Worm (Caenorhabditis elegans): ENCODE measurements around the gene pigq-1.
"Not testable (repeated sequence)": the region's sequence is repeated elsewhere in the genome, so short reads cannot be mapped to it uniquely, and the experiment has no call there.

pigq-1 gene

DNA sequence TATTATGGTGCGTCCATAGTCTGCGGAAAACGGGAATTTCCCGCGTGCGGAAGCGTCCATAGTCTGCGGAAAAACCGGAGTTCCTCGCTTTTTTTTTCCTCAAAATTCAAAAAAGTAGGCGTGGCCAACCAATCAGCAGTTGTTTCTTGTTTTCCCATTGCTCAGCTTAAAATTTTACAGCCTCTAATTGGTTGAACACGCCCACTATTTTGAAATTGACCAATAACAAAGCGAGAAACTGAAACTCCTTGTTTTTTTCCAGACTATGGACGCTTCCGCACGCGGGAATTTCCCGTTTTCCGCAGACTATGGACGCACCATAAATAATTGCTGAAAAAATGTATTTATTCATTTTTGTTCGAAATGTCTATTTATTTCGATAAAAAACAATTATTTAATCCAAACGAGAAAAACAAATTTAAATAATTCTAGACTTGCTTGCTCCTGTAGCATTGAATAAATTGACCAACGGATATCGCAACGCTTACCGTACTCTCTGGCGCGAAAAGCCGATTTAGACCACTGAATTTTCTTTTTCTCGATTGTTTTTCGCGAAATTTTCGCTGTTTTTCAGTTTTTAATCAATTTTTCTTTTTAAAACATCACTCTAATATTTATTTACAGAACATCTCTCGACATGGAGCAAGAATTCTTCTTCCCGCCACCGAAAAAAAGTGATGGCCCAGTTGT, 7.5 kb upstream of the pigq-1 start, which contains the start of gene C08F8.3:
C08F8.3 (plus strand) TSS at position 620 of the 690 bp plus-strand sequence.
- not testable (repeated sequence) for TF ChIP-seq unc-62 (GFP tag; optimal IDR thresholded peaks at IDR 0.05)

DNA sequence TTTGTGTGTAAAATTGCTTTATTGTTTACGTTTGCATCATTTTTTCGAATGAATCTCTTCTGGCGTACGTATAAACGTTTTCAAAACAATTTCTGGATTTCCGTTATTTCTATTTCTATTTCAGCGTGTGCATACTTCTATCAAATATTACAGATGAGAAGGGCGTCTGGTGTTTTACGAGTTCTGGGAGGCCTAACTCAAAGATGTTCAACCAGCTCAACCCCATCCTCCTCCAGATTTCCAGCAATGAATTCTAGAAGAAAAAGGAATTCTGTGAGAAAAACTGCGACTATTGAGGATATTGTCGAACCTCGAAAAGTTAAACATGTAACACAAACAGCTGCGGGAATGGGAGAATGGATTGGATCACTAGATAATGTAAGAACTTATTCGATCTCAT, 3.8 kb upstream of the pigq-1 start, which contains the start of gene C08F8.2:
C08F8.2 (plus strand) TSS at position 154 of the 400 bp plus-strand sequence.
- no peak for TF ChIP-seq unc-62 (GFP tag; optimal IDR thresholded peaks at IDR 0.05)

DNA sequence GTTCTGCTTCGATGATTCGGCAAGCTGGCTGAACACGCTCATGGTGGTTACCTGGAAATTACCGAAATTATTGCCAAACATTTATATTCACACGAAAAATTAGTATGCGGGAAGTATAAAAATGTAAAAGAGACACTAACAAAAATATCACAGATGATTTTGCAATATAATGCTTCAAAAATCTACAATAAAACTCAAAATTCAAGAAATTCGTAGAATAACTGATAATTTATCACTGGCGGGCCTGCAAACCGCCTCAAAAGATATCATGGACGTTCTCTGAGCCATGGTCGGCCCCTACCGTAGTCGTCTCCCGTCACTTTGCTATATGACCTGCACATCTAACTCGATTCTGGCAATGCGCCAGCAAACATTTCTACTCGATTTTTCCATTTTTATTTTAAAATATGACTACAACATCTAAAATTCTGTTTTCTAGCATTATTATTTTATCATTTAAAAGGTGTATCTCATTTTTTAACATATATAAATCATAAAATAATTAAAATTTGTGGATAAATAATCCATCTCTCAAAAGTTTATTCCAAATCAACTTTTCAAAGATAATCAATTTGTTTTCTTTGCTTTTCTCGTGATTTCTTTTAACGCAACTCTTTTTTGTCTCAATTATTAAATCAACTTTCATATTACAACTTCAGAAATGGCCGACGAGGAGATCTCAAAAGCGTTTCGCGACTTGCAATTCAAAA, 2.6 kb upstream of the pigq-1 start, which contains the start of the genes F01G4.6 and pfd-1:
F01G4.6 (minus strand) TSS at position 51 of the 710 bp plus-strand sequence.
pfd-1 (plus strand) TSS at position 660 of the 710 bp plus-strand sequence.
- TF ChIP-seq unc-62 (GFP tag; optimal IDR thresholded peaks at IDR 0.05) = peak; percentile 13

DNA sequence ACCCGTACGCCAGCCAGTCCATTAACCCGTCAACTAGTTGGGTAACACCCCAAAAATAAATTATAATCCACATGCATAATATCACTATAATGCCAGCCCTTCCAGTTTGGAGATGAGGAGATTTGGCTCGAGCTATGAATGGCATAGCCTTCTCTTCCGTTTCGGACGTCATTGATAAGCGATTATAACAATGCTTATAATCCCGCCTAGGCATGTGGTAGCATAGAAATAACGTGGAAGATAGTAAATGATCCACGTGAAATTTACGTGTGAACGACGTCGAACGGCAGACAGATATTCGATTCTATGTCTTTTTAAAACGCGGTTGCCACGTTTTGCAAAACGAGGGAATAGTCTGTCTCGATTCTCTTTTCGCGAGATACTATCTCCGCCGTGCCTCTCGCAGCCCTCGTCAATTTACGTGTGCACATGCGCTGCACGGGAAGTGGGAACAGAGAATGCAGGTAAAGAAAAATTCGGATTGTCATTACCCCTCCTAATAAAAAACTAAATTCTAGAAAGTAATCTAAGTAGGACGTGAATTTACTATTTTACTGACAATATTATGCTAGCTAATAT, 1.8 kb upstream of the pigq-1 start:
- no peak for TF ChIP-seq unc-62 (GFP tag; optimal IDR thresholded peaks at IDR 0.05)

DNA sequence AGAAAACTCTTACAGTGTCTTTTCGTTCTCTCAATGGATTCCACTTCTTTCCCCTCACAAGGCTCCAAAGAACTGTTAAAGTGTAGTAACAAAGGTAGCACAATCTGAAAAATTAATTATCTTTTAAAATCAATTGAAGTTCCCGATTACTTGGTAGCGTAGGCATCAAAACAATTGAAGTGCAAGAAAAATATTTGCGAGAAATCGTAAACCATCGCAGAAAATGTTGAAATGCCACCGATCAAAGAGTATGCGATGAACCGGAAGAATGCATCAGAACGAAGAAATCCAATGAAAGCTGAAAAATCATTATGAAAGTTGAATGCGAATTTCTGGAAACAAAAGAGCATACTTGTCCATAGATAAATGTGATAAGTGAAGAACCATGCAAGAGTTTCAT, 555 bp downstream of the pigq-1 start:
- TF ChIP-seq unc-62 (GFP tag; optimal IDR thresholded peaks at IDR 0.05) = no peak

DNA sequence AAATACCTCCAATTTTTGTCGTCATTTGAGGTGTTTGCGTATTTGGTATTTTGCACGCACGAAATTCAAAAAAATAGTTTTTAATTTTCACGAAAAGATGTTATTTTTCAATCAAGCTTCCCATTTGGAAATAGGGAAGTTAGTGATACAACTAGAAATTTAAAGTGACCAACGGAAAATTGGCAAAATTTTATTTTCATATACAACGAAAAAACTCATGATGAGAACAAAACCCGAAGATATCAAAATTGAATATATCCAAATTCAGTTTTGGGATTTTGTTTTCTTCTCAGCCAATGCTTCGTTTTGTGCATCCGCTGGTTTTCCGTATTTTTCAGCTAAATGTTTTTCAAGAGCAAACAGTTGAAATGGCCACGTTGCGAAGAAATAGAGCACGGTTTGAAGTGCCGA, 1.1 kb downstream of the pigq-1 start:
- no peak for TF ChIP-seq unc-62 (GFP tag; optimal IDR thresholded peaks at IDR 0.05)

DNA sequence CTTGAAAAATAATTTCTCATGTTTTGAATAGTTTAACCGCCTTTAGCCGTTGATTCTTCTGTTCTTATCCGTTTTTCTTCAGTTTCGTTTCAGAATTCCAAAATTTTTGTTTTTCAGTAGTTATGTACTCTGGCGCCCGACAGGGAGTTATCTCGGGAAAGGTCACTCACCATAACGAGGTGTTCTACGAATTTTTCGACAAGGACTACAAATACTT, 3.9 kb downstream of the pigq-1 start, which contains the start of gene F01G4.4:
F01G4.4 (plus strand) TSS at position 118 of the 217 bp plus-strand sequence.
- TF ChIP-seq unc-62 (GFP tag; optimal IDR thresholded peaks at IDR 0.05) = no peak

DNA sequence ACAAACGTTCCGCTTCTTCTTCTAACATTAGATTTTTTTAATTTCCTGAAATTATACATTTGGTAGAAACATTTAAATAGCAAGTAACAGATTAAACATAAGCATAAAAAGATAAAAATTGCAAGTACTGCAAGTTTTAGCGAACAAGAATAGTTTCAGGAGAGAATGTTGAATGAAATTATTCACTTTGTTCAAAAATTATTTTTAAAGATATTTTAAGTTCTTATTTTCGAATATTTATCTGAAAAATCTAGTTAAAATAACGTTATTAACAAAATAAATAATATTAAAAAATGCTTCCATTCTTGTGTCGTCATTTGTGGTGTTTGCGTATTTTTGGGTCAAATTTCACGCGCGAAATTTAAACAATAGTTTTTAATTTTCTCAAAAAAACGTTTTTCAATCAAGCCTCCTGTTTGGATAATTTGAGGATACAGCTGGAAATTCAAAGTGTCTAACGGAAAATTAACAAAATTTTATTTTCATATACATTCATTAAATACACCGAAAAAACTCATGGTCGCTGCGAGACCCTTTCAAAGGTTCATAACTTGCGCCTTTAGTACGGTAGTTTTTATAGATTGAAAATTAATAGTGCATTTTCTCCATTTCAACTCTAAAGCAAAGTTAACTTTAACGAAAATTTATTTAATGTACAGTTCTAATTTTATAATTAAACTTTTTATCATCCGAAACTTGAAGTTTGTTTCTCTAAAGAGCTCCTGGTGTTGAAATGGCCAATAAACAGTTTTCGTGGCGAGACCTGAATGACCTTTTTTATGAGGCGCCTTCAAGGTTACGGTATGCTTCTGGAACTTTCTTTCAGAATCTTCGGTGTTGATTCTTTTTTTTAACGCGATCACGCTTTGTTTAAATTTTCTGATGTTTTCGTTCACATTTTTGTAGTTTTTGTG, 4.5 kb downstream of the pigq-1 start, which contains the start of gene skih-2:
skih-2 (minus strand) TSS at position 51 of the 914 bp plus-strand sequence.
- no peak for TF ChIP-seq unc-62 (GFP tag; optimal IDR thresholded peaks at IDR 0.05)

DNA sequence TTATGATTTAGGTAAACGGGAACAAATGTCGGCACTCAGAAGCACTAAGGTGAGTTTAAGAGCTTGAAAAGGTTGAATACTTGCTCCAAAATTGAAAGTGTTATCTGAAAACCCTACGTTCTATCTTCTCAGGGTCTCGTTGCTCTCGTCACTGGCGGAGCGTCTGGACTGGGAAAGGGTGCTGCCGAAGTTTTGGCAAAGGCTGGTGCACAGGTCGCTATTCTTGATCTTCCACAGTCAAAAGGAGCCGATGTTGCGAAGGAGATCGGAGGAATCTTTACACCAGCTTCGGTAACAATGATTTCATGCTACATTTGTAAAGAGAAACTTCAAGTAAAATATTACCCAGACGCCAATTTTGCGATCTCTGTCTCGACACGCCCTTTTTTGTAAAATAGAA, 15.8 kb downstream of the pigq-1 start, which contains the start of gene ard-1:
ard-1 (plus strand) TSS at position 12 of the 400 bp plus-strand sequence.
- no peak for TF ChIP-seq unc-62 (GFP tag; optimal IDR thresholded peaks at IDR 0.05)

DNA sequence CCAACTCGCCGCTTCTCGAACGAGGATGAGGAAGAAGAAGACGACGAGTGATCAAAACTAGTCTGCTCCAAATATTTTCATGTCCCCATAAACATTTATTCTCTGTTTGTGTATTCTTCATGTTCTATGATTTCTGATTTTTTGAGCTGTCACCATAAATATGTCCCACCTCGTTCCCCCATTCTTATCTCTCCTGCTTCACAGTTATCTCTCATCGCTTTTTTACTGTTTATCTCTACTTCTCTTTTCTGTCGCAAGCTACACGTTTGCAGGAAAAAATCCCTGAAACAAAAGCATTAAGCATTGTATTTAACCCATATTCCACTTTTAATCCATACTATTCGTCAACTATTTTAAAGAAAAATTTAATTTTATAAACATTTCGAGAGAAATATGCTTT, 16.3 kb downstream of the pigq-1 start:
- no peak for TF ChIP-seq unc-62 (GFP tag; optimal IDR thresholded peaks at IDR 0.05)

DNA sequence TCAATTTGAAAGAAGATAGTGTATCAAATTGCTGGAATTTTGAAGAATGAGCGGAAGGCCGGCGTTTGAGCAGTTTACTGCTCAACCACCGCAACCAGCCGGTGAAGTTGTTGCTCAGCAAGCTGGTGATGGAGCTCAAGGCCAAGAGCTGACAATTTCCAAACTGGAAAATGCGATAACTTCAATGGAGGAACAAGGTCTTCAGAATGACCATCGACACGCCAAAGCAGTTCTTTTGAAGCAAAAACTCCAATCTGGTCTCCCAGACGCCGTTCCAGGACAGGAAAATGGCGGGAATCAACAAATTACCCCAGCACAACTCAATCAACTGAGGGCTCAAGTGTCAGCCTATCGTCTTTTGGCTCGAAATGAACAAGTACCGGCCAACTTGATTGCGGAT, 21.0 kb downstream of the pigq-1 start:
- TF ChIP-seq unc-62 (GFP tag; optimal IDR thresholded peaks at IDR 0.05) = no peak

DNA sequence TGAATTAATAATTGTTTCAGACTA, 21.2 kb downstream of the pigq-1 start, which contains the start of gene swsn-4:
swsn-4 (plus strand) TSS at position 21 of the 24 bp plus-strand sequence.
- TF ChIP-seq unc-62 (GFP tag; optimal IDR thresholded peaks at IDR 0.05) = no peak

DNA sequence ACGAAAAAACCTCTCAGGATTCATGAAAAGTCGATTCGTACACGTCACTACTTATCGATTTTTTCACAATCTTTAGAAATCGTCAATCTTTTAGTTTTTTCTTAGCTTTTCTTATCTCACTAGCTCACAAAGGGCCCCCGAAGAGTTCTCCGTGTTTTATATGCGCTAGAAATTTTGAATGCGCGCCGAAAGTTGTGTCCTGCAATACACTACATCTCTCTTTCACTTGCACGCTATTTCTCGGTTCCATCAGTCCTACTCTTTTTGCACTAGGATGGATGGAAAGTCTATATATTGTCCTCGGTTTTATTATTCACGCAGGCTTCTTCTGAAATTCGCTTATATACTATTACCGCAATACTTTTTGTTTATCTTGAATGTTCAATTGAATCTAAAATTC, 21.4 kb downstream of the pigq-1 start:
- TF ChIP-seq unc-62 (GFP tag; optimal IDR thresholded peaks at IDR 0.05) = no peak

DNA sequence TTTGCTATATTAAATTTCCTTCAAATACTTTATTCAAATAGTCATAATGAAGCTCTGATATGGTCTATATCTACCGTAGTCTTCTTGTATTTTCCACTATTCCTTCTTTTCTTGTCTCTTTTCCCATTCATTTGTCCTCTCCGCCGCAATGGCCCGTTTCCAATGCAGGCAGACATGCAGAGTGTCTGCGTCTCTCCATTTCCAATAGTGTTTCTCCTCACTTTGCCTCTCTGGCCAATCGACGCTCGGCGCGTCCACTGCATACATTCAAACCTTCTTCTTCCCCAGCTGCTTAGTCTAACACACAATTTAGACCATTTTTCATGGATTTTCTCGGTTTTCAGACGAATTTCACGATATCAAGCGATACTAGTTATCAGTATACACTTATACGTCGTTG, 21.8 kb downstream of the pigq-1 start:
- no peak for TF ChIP-seq unc-62 (GFP tag; optimal IDR thresholded peaks at IDR 0.05)

DNA sequence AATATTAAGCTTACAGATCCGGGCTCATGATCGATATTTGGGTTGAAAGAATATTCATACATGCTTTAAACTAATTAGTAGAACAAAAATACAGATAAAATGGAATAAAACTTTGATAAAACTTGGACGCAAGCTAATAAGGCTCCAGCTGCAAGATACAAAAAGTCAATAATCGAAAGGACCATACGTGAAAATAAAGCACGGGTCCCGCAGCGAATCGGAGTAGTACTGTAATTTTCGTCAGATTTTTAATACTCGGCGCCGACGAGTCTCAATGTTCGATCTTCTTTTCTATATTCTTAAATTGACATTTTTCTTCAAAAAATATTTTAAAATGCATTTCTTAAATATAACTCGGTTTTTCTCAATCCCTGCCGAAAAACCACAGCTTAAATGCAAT, 22.4 kb downstream of the pigq-1 start, which contains the start of gene spo-11:
spo-11 (minus strand) TSS at position 189 of the 400 bp plus-strand sequence.
- no peak for TF ChIP-seq unc-62 (GFP tag; optimal IDR thresholded peaks at IDR 0.05)

DNA sequence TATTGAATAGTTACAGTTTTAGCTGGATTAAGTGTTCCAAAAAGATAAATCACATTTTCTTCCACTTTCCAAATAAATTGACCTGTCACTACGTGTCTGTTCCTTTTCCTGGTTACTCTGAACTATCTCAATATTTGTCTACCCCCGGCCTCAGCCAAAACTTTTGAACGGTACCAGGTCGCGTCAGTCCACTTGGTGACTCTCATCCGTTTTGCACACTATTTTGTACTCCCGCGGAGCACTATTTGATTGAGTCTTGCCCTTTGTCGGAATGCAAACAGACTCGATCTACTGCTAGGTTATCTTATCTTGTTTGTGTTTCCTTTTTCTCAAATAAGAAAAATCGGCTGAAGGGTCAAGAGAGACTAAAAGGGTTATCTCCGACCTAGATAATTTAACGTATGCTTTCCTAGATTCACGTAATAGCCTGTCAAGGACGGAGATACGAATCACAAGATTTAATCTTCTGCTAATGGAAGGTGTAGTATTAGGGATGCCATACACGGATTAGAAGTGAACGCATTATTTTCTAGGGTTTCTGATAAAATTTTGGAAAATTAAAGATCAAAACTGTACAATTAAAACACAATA, 27.0 kb downstream of the pigq-1 start:
- no peak for TF ChIP-seq unc-62 (GFP tag; optimal IDR thresholded peaks at IDR 0.05)
